Fruit fly (Drosophila melanogaster) whole organism, embryonic: ENCODE data around the gene CG34278.
A peak's percentile ranks its signal among the peaks of the same experiment; 100 is the strongest.

ENCODE experiments used
- ATbp ChIP-seq: fragments of 200-800 bp; sonication (Bioruptor generic); optimal IDR thresholded peaks from 2 replicates; lab custom pipeline; 2017; ENCODE audit warnings: missing biosample characterization, mild to moderate bottlenecking, missing genetic modification characterization, missing genetic modification reagents
- Ada2b ChIP-seq: fragments of 200-800 bp; sonication (Bioruptor generic); IDR thresholded peaks from 2 replicates; pipeline ENCODE4 v1.3.6; 2022; ENCODE audit warnings: missing biosample characterization, missing genetic modification characterization
- CG10209 ChIP-seq: fragments of 200-800 bp; sonication (Bioruptor generic); optimal IDR thresholded peaks from 3 replicates; lab custom pipeline; 2017; ENCODE audit warnings: missing biosample characterization, mild to moderate bottlenecking, missing genetic modification characterization, missing genetic modification reagents
- CG11560 ChIP-seq: fragments of 200-800 bp; sonication (Bioruptor generic); IDR thresholded peaks from 3 replicates; pipeline ENCODE4 v1.3.6; 2022; ENCODE audit warnings: missing biosample characterization, missing genetic modification characterization
- CG12659 ChIP-seq: fragments of 200-800 bp; sonication (Bioruptor generic); optimal IDR thresholded peaks from 3 replicates; lab custom pipeline; 2017; ENCODE audit warnings: mild to moderate bottlenecking, missing biosample characterization, missing genetic modification reagents, missing genetic modification characterization
- CG13123 ChIP-seq: fragments of 200-800 bp; sonication (Bioruptor generic); optimal IDR thresholded peaks from 2 replicates; lab custom pipeline; 2016; ENCODE audit warnings: missing biosample characterization, missing genetic modification characterization
- CG17361 ChIP-seq: fragments of 200-800 bp; sonication (Bioruptor generic); IDR thresholded peaks from 3 replicates; pipeline ENCODE4 v1.3.6; 2022; ENCODE audit warnings: missing biosample characterization, missing genetic modification characterization
- CG2202 ChIP-seq: fragments of 200-800 bp; sonication (Bioruptor generic); optimal IDR thresholded peaks from 2 replicates; lab custom pipeline; 2018; ENCODE audit warnings: missing biosample characterization, mild to moderate bottlenecking, missing genetic modification characterization
- CG31365 ChIP-seq: fragments of 200-800 bp; sonication (Bioruptor generic); optimal IDR thresholded peaks from 2 replicates; lab custom pipeline; 2018; ENCODE audit warnings: missing biosample characterization, mild to moderate bottlenecking, missing genetic modification characterization
- CG33213 ChIP-seq: fragments of 200-800 bp; sonication (Bioruptor generic); optimal IDR thresholded peaks from 3 replicates; lab custom pipeline; 2016; ENCODE audit warnings: missing biosample characterization, missing genetic modification characterization
- CG34376 ChIP-seq: fragments of 200-800 bp; sonication (Bioruptor generic); optimal IDR thresholded peaks from 2 replicates; lab custom pipeline; 2018; ENCODE audit warnings: missing biosample characterization, mild to moderate bottlenecking, missing genetic modification characterization
- CG6254 ChIP-seq: fragments of 200-800 bp; sonication (Bioruptor generic); optimal IDR thresholded peaks from 3 replicates; lab custom pipeline; 2017; ENCODE audit warnings: mild to moderate bottlenecking, missing biosample characterization, missing genetic modification reagents, missing genetic modification characterization
- CG6654 ChIP-seq: fragments of 200-800 bp; sonication (Bioruptor generic); optimal IDR thresholded peaks from 2 replicates; lab custom pipeline; 2017; ENCODE audit warnings: missing biosample characterization, mild to moderate bottlenecking, missing genetic modification characterization
- CG6791 ChIP-seq: fragments of 200-800 bp; sonication (Bioruptor generic); IDR thresholded peaks from 3 replicates; pipeline ENCODE4 v1.3.6; 2022; ENCODE audit warnings: missing biosample characterization, missing genetic modification characterization; ENCODE audit not compliant: partially characterized antibody
- CG8290 ChIP-seq, 3 experiments: fragments of 200-800 bp; sonication (Bioruptor generic); optimal IDR thresholded peaks; 2 replicates each; lab custom pipeline; 2016 to 2019; ENCODE audit warnings: missing biosample characterization in 3 of 3, missing genetic modification characterization in 3 of 3, mild to moderate bottlenecking in 2 of 3, moderate library complexity in 1 of 3
- CG8388 ChIP-seq: fragments of 200-800 bp; sonication (Bioruptor generic); optimal IDR thresholded peaks from 2 replicates; lab custom pipeline; 2019; ENCODE audit warnings: missing biosample characterization, mild to moderate bottlenecking, missing genetic modification characterization, moderate library complexity
- CTCF ChIP-seq: fragments of 200-800 bp; sonication (Bioruptor generic); optimal IDR thresholded peaks from 2 replicates; lab custom pipeline; 2017; ENCODE audit warnings: missing biosample characterization, mild to moderate bottlenecking, missing genetic modification characterization, moderate library complexity
- D ChIP-seq, 2 experiments: fragments of 200-800 bp in 1 of 2; fragments of >200 bp in 1 of 2; sonication (Bioruptor generic) in 1 of 2; optimal IDR thresholded peaks; 2 replicates in 1 of 2; 3 replicates in 1 of 2; lab custom pipeline; 2017; ENCODE audit warnings: mild to moderate bottlenecking in 1 of 2, missing biosample characterization in 1 of 2, missing genetic modification characterization in 1 of 2, missing genetic modification reagents in 1 of 2
- Fer2 ChIP-seq: fragments of 200-800 bp; sonication (Bioruptor generic); optimal IDR thresholded peaks from 2 replicates; lab custom pipeline; 2018; ENCODE audit warnings: missing biosample characterization, mild to moderate bottlenecking, missing genetic modification characterization, moderate library complexity
- HLH3B ChIP-seq: fragments of 200-800 bp; sonication (Bioruptor generic); IDR thresholded peaks from 2 replicates; pipeline ENCODE4 v1.3.6; 2022; ENCODE audit warnings: missing biosample characterization, missing genetic modification characterization
- HLHmδ ChIP-seq: fragments of 200-800 bp; sonication (Bioruptor generic); optimal IDR thresholded peaks from 2 replicates; lab custom pipeline; 2018; ENCODE audit warnings: missing biosample characterization, mild to moderate bottlenecking, missing genetic modification characterization, moderate library complexity
- Hand ChIP-seq: fragments of 200-800 bp; sonication (Bioruptor generic); optimal IDR thresholded peaks from 2 replicates; lab custom pipeline; 2017; ENCODE audit warnings: mild to moderate bottlenecking, missing biosample characterization, missing genetic modification reagents, missing genetic modification characterization
- Hmx ChIP-seq: fragments of 200-800 bp; sonication (Bioruptor generic); optimal IDR thresholded peaks from 2 replicates; lab custom pipeline; 2016; ENCODE audit warnings: missing biosample characterization, missing genetic modification characterization
- Kr ChIP-seq: fragments of 200-800 bp; sonication (Bioruptor generic); optimal IDR thresholded peaks from 2 replicates; lab custom pipeline; 2017; ENCODE audit warnings: missing biosample characterization, mild to moderate bottlenecking, missing genetic modification characterization
- Lhr ChIP-seq: fragments of 200-800 bp; sonication (Bioruptor generic); optimal IDR thresholded peaks from 3 replicates; lab custom pipeline; 2017; ENCODE audit warnings: mild to moderate bottlenecking, missing biosample characterization, missing genetic modification reagents, missing genetic modification characterization
- MBD-R2 ChIP-seq: fragments of 200-800 bp; sonication (Bioruptor generic); IDR thresholded peaks from 2 replicates; pipeline ENCODE4 v1.3.6; 2022; ENCODE audit warnings: missing biosample characterization, missing genetic modification characterization
- Sox100B ChIP-seq: fragments of 200-800 bp; sonication (Bioruptor generic); optimal IDR thresholded peaks from 3 replicates; lab custom pipeline; 2018; ENCODE audit warnings: missing biosample characterization, mild to moderate bottlenecking, missing genetic modification characterization
- Sry-δ ChIP-seq: fragments of 200-800 bp; sonication (Bioruptor generic); optimal IDR thresholded peaks from 2 replicates; lab custom pipeline; 2016; ENCODE audit warnings: missing biosample characterization, missing genetic modification characterization
- Xrp1 ChIP-seq: fragments of 200-800 bp; sonication (Bioruptor generic); IDR thresholded peaks from 2 replicates; pipeline ENCODE4 v1.3.6; 2022; ENCODE audit warnings: missing biosample characterization, missing genetic modification characterization
- abd-A ChIP-seq: fragments of 200-800 bp; sonication (Bioruptor generic); optimal IDR thresholded peaks from 3 replicates; lab custom pipeline; 2019; ENCODE audit warnings: missing biosample characterization, mild to moderate bottlenecking, missing genetic modification characterization, moderate library complexity
- bcd ChIP-seq: fragments of 200-800 bp; sonication (Bioruptor generic); optimal IDR thresholded peaks from 2 replicates; lab custom pipeline; 2017; ENCODE audit warnings: missing biosample characterization, mild to moderate bottlenecking, missing genetic modification characterization
- br ChIP-seq: fragments of >200 bp; optimal IDR thresholded peaks from 2 replicates; lab custom pipeline; 2017
- ci ChIP-seq: fragments of 200-800 bp; sonication (Bioruptor generic); IDR thresholded peaks from 3 replicates; pipeline ENCODE4 v1.3.6; 2022; ENCODE audit warnings: missing biosample characterization, missing genetic modification characterization
- cwo ChIP-seq: fragments of 200-800 bp; sonication (Bioruptor generic); optimal IDR thresholded peaks from 3 replicates; lab custom pipeline; 2017; ENCODE audit warnings: missing biosample characterization, missing genetic modification characterization, mild to moderate bottlenecking, moderate library complexity, missing genetic modification reagents
- danr ChIP-seq: fragments of 200-800 bp; sonication (Bioruptor generic); IDR thresholded peaks from 2 replicates; pipeline ENCODE4 v1.3.6; 2022; ENCODE audit warnings: missing biosample characterization, missing genetic modification characterization
- dysf ChIP-seq: fragments of 200-800 bp; sonication (Bioruptor generic); IDR thresholded peaks from 3 replicates; pipeline ENCODE4 v1.3.6; 2022; ENCODE audit warnings: missing biosample characterization, missing genetic modification characterization
- exex ChIP-seq: fragments of 200-800 bp; sonication (Bioruptor generic); optimal IDR thresholded peaks from 4 replicates; lab custom pipeline; 2018; ENCODE audit warnings: missing biosample characterization, mild to moderate bottlenecking, missing genetic modification characterization, moderate library complexity
- grau ChIP-seq: fragments of 200-800 bp; optimal IDR thresholded peaks from 3 replicates; lab custom pipeline; 2019; ENCODE audit warnings: missing biosample characterization, mild to moderate bottlenecking, missing genetic modification characterization, moderate library complexity
- jing ChIP-seq: fragments of 200-800 bp; sonication (Bioruptor generic); optimal IDR thresholded peaks from 2 replicates; lab custom pipeline; 2018; ENCODE audit warnings: missing biosample characterization, mild to moderate bottlenecking, missing genetic modification characterization
- lbe ChIP-seq: fragments of 200-800 bp; sonication (Bioruptor generic); optimal IDR thresholded peaks from 2 replicates; lab custom pipeline; 2016; ENCODE audit warnings: missing biosample characterization, mild to moderate bottlenecking, missing genetic modification characterization
- lola ChIP-seq, 3 experiments: fragments of >200 bp in 2 of 3; fragments of 200-800 bp in 1 of 3; sonication (Bioruptor generic) in 1 of 3; optimal IDR thresholded peaks; 2 replicates each; lab custom pipeline; 2017 to 2019; ENCODE audit warnings: missing biosample characterization in 3 of 3, missing genetic modification characterization in 3 of 3, mild to moderate bottlenecking in 1 of 3, moderate library complexity in 1 of 3
- ranshi ChIP-seq: fragments of 200-800 bp; sonication (Bioruptor generic); IDR thresholded peaks from 2 replicates; pipeline ENCODE4 v1.3.6; 2022; ENCODE audit warnings: missing biosample characterization, missing genetic modification characterization
- scrt ChIP-seq: fragments of 200-800 bp; sonication (Bioruptor generic); optimal IDR thresholded peaks from 2 replicates; lab custom pipeline; 2018; ENCODE audit warnings: missing biosample characterization, mild to moderate bottlenecking, missing genetic modification characterization, moderate library complexity
- sd ChIP-seq: fragments of 200-800 bp; sonication (Bioruptor generic); optimal IDR thresholded peaks from 3 replicates; lab custom pipeline; 2018; ENCODE audit warnings: missing biosample characterization, mild to moderate bottlenecking, missing genetic modification characterization, moderate library complexity
- shn ChIP-seq: fragments of 200-800 bp; sonication (Bioruptor generic); optimal IDR thresholded peaks from 3 replicates; lab custom pipeline; 2016; ENCODE audit warnings: missing biosample characterization, missing genetic modification characterization
- sqz ChIP-seq: fragments of 200-800 bp; sonication (Bioruptor generic); optimal IDR thresholded peaks from 3 replicates; lab custom pipeline; 2018; ENCODE audit warnings: missing biosample characterization, mild to moderate bottlenecking, missing genetic modification characterization
- trem ChIP-seq: fragments of 200-800 bp; optimal IDR thresholded peaks from 3 replicates; lab custom pipeline; 2019; ENCODE audit warnings: missing biosample characterization, mild to moderate bottlenecking, missing genetic modification characterization, moderate library complexity
- zfh2 ChIP-seq: fragments of 200-800 bp; sonication (Bioruptor generic); optimal IDR thresholded peaks from 2 replicates; lab custom pipeline; 2016; ENCODE audit warnings: missing biosample characterization, missing genetic modification characterization

CG34278 gene

dm6 chr3R:17078961-17079858, 41.1 kb upstream of the CG34278 start (continued):
- TF ChIP-seq Hand (GFP tag; lab: Kevin White, UChicago) (no peak), CG10209 (GFP tag; lab: Kevin White, UChicago) (no peak), CG11560 (no peak), CG13123 (no peak), Fer2 (tag; lab: Kevin White, UChicago) (no peak), grau (tag; lab: Kevin White, UChicago) (peak; percentile 63), CG12659 (GFP tag; lab: Kevin White, UChicago) (no peak), bcd (GFP tag; lab: Kevin White, UChicago) (no peak), CTCF (GFP tag; lab: Kevin White, UChicago) (no peak), CG8388 (no peak), dysf (no peak), Kr (GFP tag; lab: Kevin White, UChicago) (peak; percentile 86), CG6791 (GFP tag; lab: Robert Waterston, UW) (no peak), Hmx (GFP tag; lab: Kevin White, UChicago) (no peak), exex (tag; lab: Kevin White, UChicago) (peak; percentile 5), CG6654 (GFP tag; lab: Kevin White, UChicago) (no peak), CG34376 (peak; percentile 41), Xrp1 (GFP tag; lab: Robert Waterston, UW) (peak; percentile 36; the same call in 1 of the 2 replicates), sqz (no peak), trem (tag; lab: Kevin White, UChicago) (no peak), Lhr (GFP tag; lab: Kevin White, UChicago) (no peak), CG2202 (peak; percentile 39), sd (tag; lab: Kevin White, UChicago) (peak; percentile 27), ATbp (GFP tag; lab: Kevin White, UChicago) (peak; percentile 30), ranshi (peak; percentile 18; the same call in 1 of the 2 replicates), shn (GFP tag; lab: Kevin White, UChicago) (no peak), br (no peak), Ada2b (GFP tag; lab: Robert Waterston, UW) (no peak), cwo (GFP tag; lab: Kevin White, UChicago) (peak; percentile 46), scrt (GFP tag; lab: Kevin White, UChicago) (no peak), CG33213 (GFP tag; lab: Kevin White, UChicago) (no peak), MBD-R2 (GFP tag; lab: Robert Waterston, UW) (no peak), CG6254 (peak; percentile 29), HLHmδ (peak; percentile 98), CG31365 (tag; lab: Kevin White, UChicago) (no peak), Sox100B (GFP tag; lab: Kevin White, UChicago) (peak; percentile 43), ci (peak; percentile 55; the same call in 1 of the 3 replicates), Sry-δ (GFP tag; lab: Kevin White, UChicago) (no peak), CG17361 (GFP tag; lab: Robert Waterston, UW) (no peak), danr (GFP tag; lab: Robert Waterston, UW) (no peak), zfh2 (GFP tag; lab: Kevin White, UChicago) (no peak), lbe (no peak), CG8290 (GFP tag; optimal IDR thresholded peaks at IDR 0.05; lab: Kevin White, UChicago) (no peak), CG8290 (tag; optimal IDR thresholded peaks at IDR 0.05; lab: Kevin White, UChicago) (peak; percentile 13 to 74), lola (GFP tag; optimal IDR thresholded peaks at IDR 0.05; lab: Kevin White, UChicago) (peak in 1 of 3 experiments; percentile 18), jing (GFP tag; lab: Kevin White, UChicago) (no peak), HLH3B (GFP tag; lab: Robert Waterston, UW) (no peak), abd-A (no peak), D (optimal IDR thresholded peaks at IDR 0.05; lab: Kevin White, UChicago) (peak; percentile 84), D (GFP tag; optimal IDR thresholded peaks at IDR 0.05; lab: Kevin White, UChicago) (peak; percentile 11)
